Worm (Caenorhabditis elegans) whole organism, young adult: ENCODE data around the gene best-5.

Experiments
- C06A6.2 ChIP-seq: fragments of 200-800 bp; sonication (Bioruptor generic); conservative IDR thresholded peaks from 2 replicates; pipeline ENCODE4 v1.3.6; 2022; ENCODE audit warnings: missing genetic modification characterization, missing compliant biosample characterization
- C17E4.6 ChIP-seq: fragments of 200-800 bp; sonication (Bioruptor generic); IDR thresholded peaks from 2 replicates; pipeline ENCODE4 v1.3.6; 2022; ENCODE audit warnings: missing genetic modification reagents, missing genetic modification characterization, missing compliant biosample characterization
- F23B12.7 ChIP-seq: sonication (generic microtip); optimal IDR thresholded peaks from 2 replicates; lab custom pipeline; 2017; ENCODE audit warnings: missing genetic modification characterization, mild to moderate bottlenecking, missing compliant biosample characterization, antibody characterized with exemption, moderate library complexity; ENCODE audit not compliant: insufficient read depth
- F57C9.4 ChIP-seq: sonication (generic microtip); optimal IDR thresholded peaks from 2 replicates; lab custom pipeline; 2017; ENCODE audit warnings: mild to moderate bottlenecking, missing genetic modification characterization, missing compliant biosample characterization
- Y95B8A.8 ChIP-seq: fragments of 200-800 bp; sonication (Bioruptor generic); IDR thresholded peaks from 2 replicates; pipeline ENCODE4 v1.3.6; 2022; ENCODE audit warnings: missing genetic modification reagents, missing genetic modification characterization, missing compliant biosample characterization
- akir-1 ChIP-seq: fragments of 200-800 bp; sonication (Bioruptor generic); optimal IDR thresholded peaks from 2 replicates; lab custom pipeline; 2018; ENCODE audit warnings: mild to moderate bottlenecking, missing genetic modification characterization, moderate library complexity, missing compliant biosample characterization
- attf-5 ChIP-seq: fragments of 200-800 bp; sonication (Bioruptor generic); optimal IDR thresholded peaks from 2 replicates; lab custom pipeline; 2018; ENCODE audit warnings: mild to moderate bottlenecking, missing genetic modification characterization, missing compliant biosample characterization
- attf-6 ChIP-seq: fragments of 200-800 bp; sonication (Bioruptor generic); IDR thresholded peaks from 2 replicates; pipeline ENCODE4 v1.3.6; 2022; ENCODE audit warnings: missing genetic modification reagents, missing genetic modification characterization, missing compliant biosample characterization
- cebp-1 ChIP-seq, 2 experiments: fragments of 200-800 bp in 1 of 2; sonication (Bioruptor generic) in 1 of 2; sonication (generic microtip) in 1 of 2; IDR thresholded peaks in 1 of 2; optimal IDR thresholded peaks in 1 of 2; 2 replicates each; pipeline versions ENCODE4 v1.3.6 to Lab custom; 2017 to 2022; ENCODE audit warnings: missing compliant biosample characterization in 2 of 2, missing genetic modification characterization in 2 of 2, mild to moderate bottlenecking in 1 of 2, missing genetic modification reagents in 1 of 2, moderate library complexity in 1 of 2
- ceh-100 ChIP-seq: fragments of 200-800 bp; sonication (Bioruptor generic); IDR thresholded peaks from 2 replicates; pipeline ENCODE4 v1.3.6; 2022; ENCODE audit warnings: missing genetic modification reagents, missing genetic modification characterization, missing compliant biosample characterization
- ceh-27 ChIP-seq: fragments of 200-800 bp; sonication (Bioruptor generic); optimal IDR thresholded peaks from 2 replicates; lab custom pipeline; 2018; ENCODE audit warnings: mild to moderate bottlenecking, missing genetic modification characterization, moderate library complexity, missing compliant biosample characterization
- ceh-79 ChIP-seq: sonication (generic microtip); optimal IDR thresholded peaks from 2 replicates; lab custom pipeline; 2017; ENCODE audit warnings: mild to moderate bottlenecking, missing genetic modification characterization, missing compliant biosample characterization
- die-1 ChIP-seq: sonication (generic microtip); optimal IDR thresholded peaks from 2 replicates; lab custom pipeline; 2016; ENCODE audit warnings: missing genotype, mild to moderate bottlenecking, missing genetic modification characterization, missing compliant biosample characterization
- dox-1 ChIP-seq: fragments of 200-800 bp; sonication (Bioruptor generic); IDR thresholded peaks from 2 replicates; pipeline ENCODE4 v1.3.6; 2022; ENCODE audit warnings: missing genetic modification reagents, missing genetic modification characterization, missing compliant biosample characterization
- dpff-1 ChIP-seq: sonication (generic microtip); optimal IDR thresholded peaks from 2 replicates; lab custom pipeline; 2017; ENCODE audit warnings: mild to moderate bottlenecking, missing genetic modification characterization, missing compliant biosample characterization
- efl-1 ChIP-seq: fragments of 150-350 bp; optimal IDR thresholded peaks from 2 replicates; lab custom pipeline; 2014; ENCODE audit warnings: missing biosample characterization, missing genetic modification reagents, missing genetic modification characterization
- egrh-3 ChIP-seq: fragments of 200-800 bp; sonication (Bioruptor generic); IDR thresholded peaks from 2 replicates; pipeline ENCODE4 v1.3.6; 2022; ENCODE audit warnings: missing genetic modification reagents, missing genetic modification characterization, missing compliant biosample characterization
- ets-4 ChIP-seq: fragments of 200-800 bp; sonication (Bioruptor generic); optimal IDR thresholded peaks from 2 replicates; lab custom pipeline; 2018; ENCODE audit warnings: mild to moderate bottlenecking, missing genetic modification characterization, missing compliant biosample characterization
- hmg-1.2 ChIP-seq: fragments of 200-800 bp; sonication (Bioruptor generic); IDR thresholded peaks from 2 replicates; pipeline ENCODE4 v1.3.6; 2022; ENCODE audit warnings: missing genetic modification reagents, missing genetic modification characterization, missing compliant biosample characterization
- hmg-20 ChIP-seq: fragments of 200-800 bp; sonication (Bioruptor generic); IDR thresholded peaks from 2 replicates; pipeline ENCODE4 v1.3.6; 2022; ENCODE audit warnings: missing genetic modification reagents, missing genetic modification characterization, missing compliant biosample characterization
- hrde-1 ChIP-seq: sonication (generic microtip); optimal IDR thresholded peaks from 2 replicates; lab custom pipeline; 2016; ENCODE audit warnings: missing genetic modification characterization, mild to moderate bottlenecking, missing compliant biosample characterization, moderate library complexity, missing genotype, missing genetic modification reagents, borderline replicate concordance
- hsf-1 ChIP-seq: fragments of 200-800 bp; sonication (Bioruptor generic); IDR thresholded peaks from 2 replicates; pipeline ENCODE4 v1.3.6; 2022; ENCODE audit warnings: missing genetic modification reagents, missing genetic modification characterization, missing compliant biosample characterization
- lin-40 ChIP-seq: sonication (generic microtip); optimal IDR thresholded peaks from 2 replicates; lab custom pipeline; 2016; ENCODE audit warnings: missing genetic modification characterization, mild to moderate bottlenecking, missing compliant biosample characterization, missing genotype, missing genetic modification reagents
- lin-54 ChIP-seq: fragments of 200-800 bp; sonication (Bioruptor generic); optimal IDR thresholded peaks from 2 replicates; lab custom pipeline; 2018; ENCODE audit warnings: mild to moderate bottlenecking, missing genetic modification characterization, missing compliant biosample characterization
- lsl-1 ChIP-seq: fragments of 200-800 bp; sonication (Bioruptor generic); optimal IDR thresholded peaks from 2 replicates; lab custom pipeline; 2018; ENCODE audit warnings: mild to moderate bottlenecking, missing genetic modification characterization, moderate library complexity, missing compliant biosample characterization
- lsy-27 ChIP-seq: sonication (generic microtip); optimal IDR thresholded peaks from 2 replicates; lab custom pipeline; 2017; ENCODE audit warnings: missing genetic modification characterization, mild to moderate bottlenecking, missing compliant biosample characterization, antibody characterized with exemption, missing genotype, borderline replicate concordance; ENCODE audit not compliant: insufficient read depth
- mcd-1 ChIP-seq: fragments of 200-800 bp; sonication (Bioruptor generic); IDR thresholded peaks from 2 replicates; pipeline ENCODE4 v1.3.6; 2022; ENCODE audit warnings: missing genetic modification reagents, missing genetic modification characterization, missing compliant biosample characterization
- nhr-27 ChIP-seq: fragments of 200-800 bp; sonication (Bioruptor generic); optimal IDR thresholded peaks from 2 replicates; lab custom pipeline; 2018; ENCODE audit warnings: mild to moderate bottlenecking, missing genetic modification characterization, moderate library complexity, missing compliant biosample characterization
- nhr-80 ChIP-seq: sonication (generic microtip); optimal IDR thresholded peaks from 2 replicates; lab custom pipeline; 2016; ENCODE audit warnings: missing genetic modification characterization, missing compliant biosample characterization
- pbrm-1 ChIP-seq: fragments of 200-800 bp; sonication (Bioruptor generic); IDR thresholded peaks from 2 replicates; pipeline ENCODE4 v1.3.6; 2022; ENCODE audit warnings: missing genetic modification reagents, missing genetic modification characterization, missing compliant biosample characterization
- rec-8 ChIP-seq, 2 experiments: sonication (generic microtip); optimal IDR thresholded peaks; 2 replicates each; lab custom pipeline; 2016; ENCODE audit warnings: mild to moderate bottlenecking in 2 of 2, missing genetic modification characterization in 2 of 2, missing genetic modification reagents in 2 of 2, missing genotype in 2 of 2, missing biosample characterization in 1 of 2, missing compliant biosample characterization in 1 of 2, moderate library complexity in 1 of 2
- rpc-1 ChIP-seq, 2 experiments: fragments of 150-350 bp in 1 of 2; sonication (generic microtip) in 1 of 2; optimal IDR thresholded peaks; 2 replicates each; lab custom pipeline; 2014 to 2018; ENCODE audit warnings: missing biosample characterization in 1 of 2, missing genetic modification characterization in 1 of 2, missing genetic modification reagents in 1 of 2, missing genotype in 1 of 2
- sea-2 ChIP-seq: fragments of 200-800 bp; sonication (Bioruptor generic); IDR thresholded peaks from 2 replicates; pipeline ENCODE4 v1.3.6; 2022; ENCODE audit warnings: missing genetic modification characterization, missing compliant biosample characterization
- snpc-1.1 ChIP-seq: sonication (generic microtip); optimal IDR thresholded peaks from 2 replicates; lab custom pipeline; 2017; ENCODE audit warnings: missing genetic modification characterization, mild to moderate bottlenecking, missing compliant biosample characterization, antibody characterized with exemption, moderate library complexity, missing genotype, missing genetic modification reagents; ENCODE audit not compliant: insufficient read depth
- snpc-1.3 ChIP-seq: sonication (generic microtip); optimal IDR thresholded peaks from 2 replicates; lab custom pipeline; 2017; ENCODE audit warnings: missing genetic modification characterization, mild to moderate bottlenecking, missing compliant biosample characterization, antibody characterized with exemption, moderate library complexity, missing genotype, missing genetic modification reagents; ENCODE audit not compliant: insufficient read depth
- snpc-3.4 ChIP-seq: sonication (generic microtip); optimal IDR thresholded peaks from 2 replicates; lab custom pipeline; 2017; ENCODE audit warnings: missing genetic modification characterization, mild to moderate bottlenecking, missing compliant biosample characterization, antibody characterized with exemption, moderate library complexity, missing genotype, missing genetic modification reagents
- snpc-4 ChIP-seq, 5 experiments: fragments of 150-350 bp in 1 of 5; sonication (generic microtip) in 4 of 5; optimal IDR thresholded peaks; 2 replicates each; lab custom pipeline; 2014 to 2018; ENCODE audit warnings: missing genetic modification characterization in 5 of 5, missing biosample characterization in 3 of 5, antibody characterized with exemption in 2 of 5, mild to moderate bottlenecking in 2 of 5, missing compliant biosample characterization in 2 of 5, missing genotype in 2 of 5, moderate library complexity in 2 of 5, missing genetic modification reagents in 1 of 5
- zim-3 ChIP-seq: sonication (generic microtip); optimal IDR thresholded peaks from 2 replicates; lab custom pipeline; 2017; ENCODE audit warnings: mild to moderate bottlenecking, missing genetic modification characterization, moderate library complexity, missing compliant biosample characterization
- ztf-18 ChIP-seq: sonication (generic microtip); optimal IDR thresholded peaks from 2 replicates; lab custom pipeline; 2016; ENCODE audit warnings: missing genotype, mild to moderate bottlenecking, missing genetic modification characterization, missing compliant biosample characterization
- ztf-28 ChIP-seq: fragments of 200-800 bp; sonication (Bioruptor generic); IDR thresholded peaks from 2 replicates; pipeline ENCODE4 v1.3.6; 2022; ENCODE audit warnings: missing genetic modification reagents, missing genetic modification characterization, missing compliant biosample characterization

Gene best-5

ce11 chrIII:9725114-9725513 is 35.1 kb upstream of the best-5 start, which contains the start of gene clec-162:
Gene clec-162, minus strand, starts transcription at chrIII:9725214.
- TF ChIP-seq F57C9.4 (tag; lab: Kevin White, UChicago) (no peak), ceh-100 (GFP tag; lab: Robert Waterston, UW) (no peak), cebp-1 (GFP tag; IDR thresholded peaks at IDR 0.05; lab: Robert Waterston, UW) (no peak), cebp-1 (tag; optimal IDR thresholded peaks at IDR 0.05; lab: Kevin White, UChicago) (no peak), snpc-1.1 (tag; lab: Kevin White, UChicago) (no peak), lin-54 (GFP tag; lab: Kevin White, UChicago) (no peak), sea-2 (GFP tag; lab: Robert Waterston, UW) (no peak), rec-8 (tag; optimal IDR thresholded peaks at IDR 0.05; lab: Kevin White, UChicago) (no peak), die-1 (tag; lab: Kevin White, UChicago) (no peak), attf-5 (GFP tag; lab: Kevin White, UChicago) (no peak), C06A6.2 (no peak), akir-1 (no peak)
- TF ChIP-seq, all 124 proteins: peak for 0

ce11 chrIII:9721991-9722390 is 31.9 kb upstream of the best-5 start:
- TF ChIP-seq nhr-80 (peak; percentile 92), dox-1 (no peak), snpc-4 (GFP tag; optimal IDR thresholded peaks at IDR 0.05; lab: Kevin White, UChicago) (no peak), snpc-4 (tag; optimal IDR thresholded peaks at IDR 0.05; lab: Kevin White, UChicago) (peak in 1 of 4 experiments; percentile 44)

- TF ChIP-seq nhr-80 = peak; percentile 33
- TF ChIP-seq hmg-20 (GFP tag; lab: Robert Waterston, UW) = no peak
- no peak for TF ChIP-seq ets-4 (GFP tag; lab: Kevin White, UChicago)
- TF ChIP-seq, all 124 proteins: peak for 1
These were observed 30.1 kb upstream of the best-5 start, which contains the start of gene ncx-7 for ce11 chrIII:9720191-9720590. Gene ncx-7, minus strand, starts transcription at chrIII:9720291.

- TF ChIP-seq ceh-79 (tag; lab: Kevin White, UChicago) (peak; percentile 27), snpc-3.4 (tag; lab: Kevin White, UChicago) (peak; percentile 97), akir-1 (peak; percentile 20), rpc-1 (optimal IDR thresholded peaks at IDR 0.05; lab: Kevin White, UChicago) (no peak), rpc-1 (tag; optimal IDR thresholded peaks at IDR 0.05; lab: Kevin White, UChicago) (peak; percentile 7), attf-6 (GFP tag; lab: Robert Waterston, UW) (peak; percentile 87), hrde-1 (tag; lab: Kevin White, UChicago) (peak; percentile 23), ztf-18 (peak; percentile 14), zim-3 (tag; lab: Kevin White, UChicago) (peak; percentile 40), hsf-1 (GFP tag; lab: Robert Waterston, UW) (0 out of 2 replicates have a peak, but pooled peaks have one; percentile 26), nhr-27 (peak; percentile 18), snpc-1.3 (tag; lab: Kevin White, UChicago) (peak; percentile 94), efl-1 (GFP tag; lab: Kevin White, UChicago) (peak; percentile 9), mcd-1 (GFP tag; lab: Robert Waterston, UW) (peak; percentile 76), pbrm-1 (GFP tag; lab: Robert Waterston, UW) (peak; percentile 95), ztf-28 (GFP tag; lab: Robert Waterston, UW) (no peak), lin-40 (tag; lab: Kevin White, UChicago) (peak; percentile 66), hmg-1.2 (GFP tag; lab: Robert Waterston, UW) (peak; percentile 98), lsl-1 (GFP tag; lab: Kevin White, UChicago) (peak; percentile 77), Y95B8A.8 (GFP tag; lab: Robert Waterston, UW) (peak; percentile 62; the same call in 1 of the 2 replicates), C17E4.6 (peak; percentile 55; the same call in 1 of the 2 replicates), ceh-27 (GFP tag; lab: Kevin White, UChicago) (no peak), F23B12.7 (tag; lab: Kevin White, UChicago) (peak; percentile 84), dpff-1 (tag; lab: Kevin White, UChicago) (no peak), lsy-27 (tag; lab: Kevin White, UChicago) (peak; percentile 17), egrh-3 (GFP tag; lab: Robert Waterston, UW) (no peak)
These were observed 27.2 kb upstream of the best-5 start for ce11 chrIII:9717243-9717642.
